Worm (Caenorhabditis elegans) whole organism, midembryonic: ENCODE results near the gene oef-1.

Experiments used
- T22C8.4 ChIP-seq: fragments of 200-800 bp; sonication (Bioruptor generic); IDR thresholded peaks from 2 replicates; pipeline ENCODE4 v1.3.6; 2022; ENCODE audit warnings: missing genetic modification characterization, missing compliant biosample characterization
- med-1 ChIP-seq: sonication (generic microtip); optimal IDR thresholded peaks from 2 replicates; lab custom pipeline; 2017; ENCODE audit warnings: missing genetic modification characterization, mild to moderate bottlenecking, missing compliant biosample characterization, antibody characterized with exemption, missing genetic modification reagents; ENCODE audit not compliant: insufficient read depth
- ref-1 ChIP-seq: fragments of 200-800 bp; sonication (Bioruptor generic); conservative IDR thresholded peaks from 2 replicates; pipeline ENCODE4 v1.3.6; 2022; ENCODE audit warnings: missing genetic modification reagents, missing genetic modification characterization, missing compliant biosample characterization
- tab-1 ChIP-seq: fragments of 200-800 bp; sonication (Bioruptor generic); IDR thresholded peaks from 2 replicates; pipeline ENCODE4 v1.3.6; 2022; ENCODE audit warnings: missing genetic modification characterization, missing compliant biosample characterization
- ztf-23 ChIP-seq: fragments of 200-800 bp; sonication (Bioruptor generic); IDR thresholded peaks from 2 replicates; pipeline ENCODE4 v1.3.6; 2022; ENCODE audit warnings: missing genetic modification reagents, missing genetic modification characterization, missing compliant biosample characterization

DNA sequence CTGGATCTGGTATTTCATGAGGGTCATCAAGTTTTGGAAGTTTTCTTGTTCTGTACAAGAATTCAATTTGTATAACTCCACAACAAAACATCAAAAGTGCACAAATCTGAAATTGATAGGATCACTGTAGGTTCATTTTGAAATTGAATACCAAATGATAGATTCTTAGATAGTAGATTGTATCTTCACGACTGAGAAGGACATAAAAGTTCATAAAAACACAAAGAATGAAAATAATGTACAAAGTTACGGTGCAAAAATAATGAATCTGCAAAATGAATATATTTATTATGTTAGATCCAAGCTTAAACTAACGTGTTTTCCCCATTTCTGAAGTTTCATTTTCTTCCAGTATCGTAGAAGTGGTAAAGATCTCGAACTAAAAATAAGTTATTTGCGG is 47.3 kb upstream of the oef-1 start:
- TF ChIP-seq med-1 (GFP tag; lab: Kevin White, UChicago) (no peak), ztf-23 (GFP tag; lab: Robert Waterston, UW) (no peak), T22C8.4 (GFP tag; lab: Robert Waterston, UW) (no peak), tab-1 (GFP tag; lab: Robert Waterston, UW) (no peak), ref-1 (no peak)
